Fruit fly (Drosophila melanogaster): ENCODE data around the gene Gapdh2.

Gene Gapdh2

DNA sequence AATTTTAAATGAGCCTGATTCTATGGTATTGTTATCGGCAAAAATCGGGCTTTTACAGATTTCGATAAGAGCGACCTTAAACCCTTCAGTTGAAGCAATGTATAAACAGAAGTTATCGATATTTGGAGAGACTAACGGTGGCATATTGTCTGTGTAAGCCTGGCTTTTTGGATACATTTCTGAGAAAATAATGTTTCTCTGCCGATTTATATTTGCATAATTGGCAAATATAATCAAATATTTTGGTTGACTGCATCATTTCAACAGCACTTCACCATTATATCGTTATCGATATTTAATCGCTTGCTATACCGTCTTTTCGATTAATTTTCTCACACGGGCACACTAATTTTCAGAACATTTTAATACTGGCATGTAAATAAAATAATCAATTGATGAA, 1.9 kb downstream of the Gapdh2 start, which contains the start of gene CG16952:
Gene CG16952, plus strand, starts transcription at position 341 of the 400 bp plus-strand sequence.
- TF ChIP-seq cic (GFP tag; optimal IDR thresholded peaks at IDR 0.05) (no peak), CG12768 (GFP tag; optimal IDR thresholded peaks at IDR 0.05) (no peak), Hr96 (GFP tag; optimal IDR thresholded peaks at IDR 0.05) (no peak), pad (GFP tag; optimal IDR thresholded peaks at IDR 0.05) (peak; percentile 6), CG1620 (GFP tag; optimal IDR thresholded peaks at IDR 0.05) (peak; percentile 21), CG33017 (tag; optimal IDR thresholded peaks at IDR 0.05) (no peak), Mnt (GFP tag; optimal IDR thresholded peaks at IDR 0.05) (peak; percentile 40), CG7101 (tag; optimal IDR thresholded peaks at IDR 0.05) (peak; percentile 36), Clk (GFP tag; optimal IDR thresholded peaks at IDR 0.05) (no peak), cnc (optimal IDR thresholded peaks at IDR 0.05) (no peak), CG11617 (GFP tag; optimal IDR thresholded peaks at IDR 0.05) (peak; percentile 13), kay (GFP tag; ENCODE audit: borderline replicate concordance) (no peak), bab1 (GFP tag; optimal IDR thresholded peaks at IDR 0.05) (no peak)

DNA sequence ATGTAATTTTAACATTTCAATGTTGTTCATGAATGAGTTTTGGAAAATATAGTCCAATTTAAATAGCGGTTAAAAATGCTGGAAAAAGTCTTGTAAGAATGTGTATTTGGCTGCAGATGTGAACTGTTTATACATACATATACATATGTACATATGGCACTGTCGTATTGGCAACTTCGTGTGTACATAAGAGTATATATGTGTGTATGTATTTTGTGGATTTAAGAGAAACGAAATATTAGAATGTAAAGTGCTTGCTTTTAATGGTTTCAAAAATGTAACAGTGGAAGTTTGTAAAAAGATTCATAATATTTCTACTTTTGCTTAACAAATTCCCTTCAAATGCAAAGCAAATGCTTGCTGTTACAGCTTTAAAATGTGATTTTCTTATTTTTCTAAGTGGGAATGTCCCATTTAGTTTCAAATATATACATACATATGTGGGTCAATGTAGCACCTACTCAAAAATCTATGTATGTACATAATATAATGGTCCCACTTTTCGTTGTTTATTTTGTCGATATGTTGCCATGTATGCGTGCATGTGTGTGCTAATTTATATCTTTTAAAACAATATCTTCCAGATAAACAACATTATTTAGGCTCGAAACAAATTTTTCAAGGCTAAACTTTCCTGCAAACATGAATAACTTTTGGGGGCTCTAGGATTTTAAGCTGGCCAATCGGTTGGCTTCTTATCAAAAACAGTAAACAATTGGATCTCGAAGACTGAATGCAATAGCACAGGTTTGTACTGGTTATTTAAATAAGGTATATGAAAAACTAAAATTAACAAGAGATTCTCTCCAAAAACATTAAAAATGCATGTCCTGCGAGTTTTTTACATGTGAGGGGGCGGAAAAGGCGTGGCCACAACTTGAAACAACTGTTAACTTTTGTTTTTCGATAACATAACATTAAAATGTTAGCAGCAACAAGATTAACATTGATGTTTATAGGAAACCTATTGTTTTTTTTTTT, 3.1 kb downstream of the Gapdh2 start:
- TF ChIP-seq Mnt (GFP tag; optimal IDR thresholded peaks at IDR 0.05) (peak; percentile 37), Clk (GFP tag; optimal IDR thresholded peaks at IDR 0.05) (no peak), CG1620 (GFP tag; optimal IDR thresholded peaks at IDR 0.05) (peak; percentile 62), pad (GFP tag; optimal IDR thresholded peaks at IDR 0.05) (peak; percentile 57), CG5204 (GFP tag; optimal IDR thresholded peaks at IDR 0.05) (no peak), CG12768 (GFP tag; optimal IDR thresholded peaks at IDR 0.05) (peak; percentile 42), CG33017 (tag; optimal IDR thresholded peaks at IDR 0.05) (peak; percentile 17), Hr96 (GFP tag; optimal IDR thresholded peaks at IDR 0.05) (no peak), CG14711 (tag; optimal IDR thresholded peaks at IDR 0.05) (peak; percentile 65), Crg-1 (GFP tag; optimal IDR thresholded peaks at IDR 0.05) (peak; percentile 90), toe (GFP tag; optimal IDR thresholded peaks at IDR 0.05) (no peak), cnc (optimal IDR thresholded peaks at IDR 0.05) (no peak), ovo (GFP tag; optimal IDR thresholded peaks at IDR 0.05) (peak; percentile 88), bab1 (GFP tag; optimal IDR thresholded peaks at IDR 0.05) (no peak), tj (GFP tag; optimal IDR thresholded peaks at IDR 0.05) (peak; percentile 22), kay (GFP tag; ENCODE audit: borderline replicate concordance) (peak; percentile 65), CG7101 (tag; optimal IDR thresholded peaks at IDR 0.05) (peak; percentile 80), cic (GFP tag; optimal IDR thresholded peaks at IDR 0.05) (peak; percentile 13), CG11617 (GFP tag; optimal IDR thresholded peaks at IDR 0.05) (peak; percentile 8), CG7045 (GFP tag; optimal IDR thresholded peaks at IDR 0.05) (no peak)

dm6 chrX:15874437-15874836, 6.5 kb downstream of the Gapdh2 start:
- TF ChIP-seq ovo (GFP tag; optimal IDR thresholded peaks at IDR 0.05) = no peak
- TF ChIP-seq CG1620 (GFP tag; optimal IDR thresholded peaks at IDR 0.05) = no peak
- no peak for TF ChIP-seq Clk (GFP tag; optimal IDR thresholded peaks at IDR 0.05)
- no peak for TF ChIP-seq CG11617 (GFP tag; optimal IDR thresholded peaks at IDR 0.05)
- TF ChIP-seq cic (GFP tag; optimal IDR thresholded peaks at IDR 0.05) = no peak
- no peak for TF ChIP-seq kay (GFP tag; ENCODE audit: borderline replicate concordance)
- TF ChIP-seq CG12768 (GFP tag; optimal IDR thresholded peaks at IDR 0.05) = no peak

DNA sequence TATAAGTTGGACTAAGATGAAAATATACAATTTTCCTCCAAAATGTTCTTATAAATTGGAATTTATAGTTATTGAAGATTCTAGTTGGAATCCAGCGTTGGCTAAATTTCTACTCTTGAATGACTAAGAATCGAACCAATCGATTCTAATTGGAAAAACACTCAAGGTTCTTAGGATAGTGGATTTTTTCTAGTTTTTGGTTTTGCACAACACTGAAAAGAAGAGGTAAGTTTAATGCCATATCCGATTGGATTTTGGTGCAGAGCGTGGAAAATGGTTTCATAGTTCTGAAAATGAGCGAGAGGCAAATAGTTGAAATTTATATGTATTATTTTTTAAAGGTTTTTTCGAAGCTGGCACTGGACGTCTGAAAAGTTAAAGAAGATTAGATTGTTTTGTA, 7.6 kb downstream of the Gapdh2 start:
- no peak for TF ChIP-seq Hr96 (GFP tag; optimal IDR thresholded peaks at IDR 0.05)
- no peak for TF ChIP-seq Crg-1 (GFP tag; optimal IDR thresholded peaks at IDR 0.05)
- no peak for TF ChIP-seq Clk (GFP tag; optimal IDR thresholded peaks at IDR 0.05)
- no peak for TF ChIP-seq cic (GFP tag; optimal IDR thresholded peaks at IDR 0.05)
- no peak for TF ChIP-seq pad (GFP tag; optimal IDR thresholded peaks at IDR 0.05)
- no peak for TF ChIP-seq CG11617 (GFP tag; optimal IDR thresholded peaks at IDR 0.05)
- TF ChIP-seq CG33017 (tag; optimal IDR thresholded peaks at IDR 0.05) = no peak
- TF ChIP-seq bab1 (GFP tag; optimal IDR thresholded peaks at IDR 0.05) = no peak
- TF ChIP-seq CG5204 (GFP tag; optimal IDR thresholded peaks at IDR 0.05) = no peak
- TF ChIP-seq CG7045 (GFP tag; optimal IDR thresholded peaks at IDR 0.05) = no peak
- TF ChIP-seq cnc (optimal IDR thresholded peaks at IDR 0.05) = no peak
- TF ChIP-seq kay (GFP tag; ENCODE audit: borderline replicate concordance) = no peak
- TF ChIP-seq CG1620 (GFP tag; optimal IDR thresholded peaks at IDR 0.05) = no peak
- no peak for TF ChIP-seq ovo (GFP tag; optimal IDR thresholded peaks at IDR 0.05)
- TF ChIP-seq CG14711 (tag; optimal IDR thresholded peaks at IDR 0.05) = no peak
- no peak for TF ChIP-seq toe (GFP tag; optimal IDR thresholded peaks at IDR 0.05)
- no peak for TF ChIP-seq Mnt (GFP tag; optimal IDR thresholded peaks at IDR 0.05)

DNA sequence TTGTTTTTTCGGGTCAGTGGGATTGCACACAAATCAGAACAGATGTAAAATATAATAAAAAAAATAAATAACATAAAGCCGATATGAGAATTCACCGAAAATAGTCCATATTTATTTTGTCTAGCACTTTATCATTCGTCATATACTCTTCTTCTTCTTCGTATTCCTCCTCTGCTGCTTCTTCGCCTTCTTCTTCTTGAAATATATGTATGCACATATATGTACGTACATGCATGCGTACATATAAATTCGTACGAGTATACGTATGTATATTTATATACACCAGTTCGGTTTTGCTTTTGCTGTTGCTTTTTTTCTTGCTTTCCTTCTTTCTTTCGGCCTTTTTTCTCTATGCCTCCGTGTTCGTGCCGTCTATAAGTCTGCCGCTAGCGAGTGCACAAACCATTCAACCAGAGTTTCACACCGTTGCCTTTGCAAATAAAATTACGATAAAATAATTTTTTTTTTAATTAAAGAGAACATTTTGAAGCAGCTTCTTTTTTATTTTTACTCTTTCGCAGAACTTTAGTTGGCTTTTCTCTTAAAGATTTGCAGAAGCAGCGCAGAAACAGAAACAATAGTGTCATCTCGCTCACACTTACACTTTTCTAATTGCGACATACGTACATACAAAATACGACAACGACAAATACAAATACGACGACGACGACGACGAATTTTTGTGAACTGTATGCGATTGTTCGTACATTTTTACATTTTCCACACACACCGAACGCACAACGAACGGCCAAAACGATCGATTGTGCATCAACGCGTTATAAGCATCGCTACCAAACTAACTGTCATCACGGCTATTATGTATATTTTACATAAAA, 18.7 kb downstream of the Gapdh2 start:
- TF ChIP-seq Hr96 (GFP tag; optimal IDR thresholded peaks at IDR 0.05) (no peak), CG7045 (GFP tag; optimal IDR thresholded peaks at IDR 0.05) (no peak), CG14711 (tag; optimal IDR thresholded peaks at IDR 0.05) (peak; percentile 58), toe (GFP tag; optimal IDR thresholded peaks at IDR 0.05) (no peak), tj (GFP tag; optimal IDR thresholded peaks at IDR 0.05) (peak; percentile 74), cnc (optimal IDR thresholded peaks at IDR 0.05) (no peak), CG33017 (tag; optimal IDR thresholded peaks at IDR 0.05) (peak; percentile 63), bab1 (GFP tag; optimal IDR thresholded peaks at IDR 0.05) (peak; percentile 43), CG7101 (tag; optimal IDR thresholded peaks at IDR 0.05) (peak; percentile 67), Crg-1 (GFP tag; optimal IDR thresholded peaks at IDR 0.05) (peak; percentile 53), ovo (GFP tag; optimal IDR thresholded peaks at IDR 0.05) (no peak), CG11617 (GFP tag; optimal IDR thresholded peaks at IDR 0.05) (peak; percentile 88), Clk (GFP tag; optimal IDR thresholded peaks at IDR 0.05) (no peak), Mnt (GFP tag; optimal IDR thresholded peaks at IDR 0.05) (peak; percentile 78), CG1620 (GFP tag; optimal IDR thresholded peaks at IDR 0.05) (peak; percentile 42), CG12768 (GFP tag; optimal IDR thresholded peaks at IDR 0.05) (peak; percentile 37), cic (GFP tag; optimal IDR thresholded peaks at IDR 0.05) (peak; percentile 93), CG5204 (GFP tag; optimal IDR thresholded peaks at IDR 0.05) (no peak), kay (GFP tag; ENCODE audit: borderline replicate concordance) (peak; percentile 99), pad (GFP tag; optimal IDR thresholded peaks at IDR 0.05) (peak; percentile 2)

Measured in whole organism, adult.